Fruit fly (Drosophila melanogaster): Measurements from ENCODE around the gene CG11694.

The CG11694 gene

dm6 chr3R:8355579-8355978 is 43.6 kb upstream of the CG11694 start (continued):
- peak; percentile 51 for TF ChIP-seq Nf-YC (tag; optimal IDR thresholded peaks at IDR 0.05)
- peak; percentile 69; the same call in 2 of the 3 replicates for TF ChIP-seq sr (GFP tag; IDR thresholded peaks at IDR 0.05)
- peak; percentile 96 for TF ChIP-seq CG9817 (tag; optimal IDR thresholded peaks at IDR 0.05)
- TF ChIP-seq CG8089 (GFP tag; optimal IDR thresholded peaks at IDR 0.05): peak; percentile 89
- peak; percentile 95 for TF ChIP-seq CG12391 (tag; optimal IDR thresholded peaks at IDR 0.05)
- TF ChIP-seq Ets97D (GFP tag; optimal IDR thresholded peaks at IDR 0.05): peak; percentile 82
- peak; percentile 66 for TF ChIP-seq fd64A (GFP tag; optimal IDR thresholded peaks at IDR 0.05)
- TF ChIP-seq CG4707 (GFP tag; optimal IDR thresholded peaks at IDR 0.05): peak; percentile 79
- peak; percentile 88 for TF ChIP-seq sima (GFP tag; optimal IDR thresholded peaks at IDR 0.05)
- peak; percentile 92 for TF ChIP-seq CG4854 (GFP tag; optimal IDR thresholded peaks at IDR 0.05)
- no peak for TF ChIP-seq mld (GFP tag; IDR thresholded peaks at IDR 0.05; ENCODE audit: partially characterized antibody)
- no peak for TF ChIP-seq CG9797 (GFP tag; optimal IDR thresholded peaks at IDR 0.05)
- peak; percentile 63 for TF ChIP-seq MESR4 (GFP tag; optimal IDR thresholded peaks at IDR 0.05)
- peak; percentile 93 for TF ChIP-seq E2f1 (GFP tag; IDR thresholded peaks at IDR 0.05)
- TF ChIP-seq ERR (GFP tag; optimal IDR thresholded peaks at IDR 0.05): peak; percentile 92
- TF ChIP-seq grau (tag; optimal IDR thresholded peaks at IDR 0.05): peak; percentile 97
- TF ChIP-seq z (GFP tag; IDR thresholded peaks at IDR 0.05): no peak
- peak; percentile 95 for TF ChIP-seq Bteb2 (GFP tag; optimal IDR thresholded peaks at IDR 0.05)
- TF ChIP-seq CG10209 (GFP tag; optimal IDR thresholded peaks at IDR 0.05): peak; percentile 94
- peak; percentile 86 for TF ChIP-seq Sox100B (GFP tag; optimal IDR thresholded peaks at IDR 0.05)
- peak; percentile 90 for TF ChIP-seq Max (GFP tag; optimal IDR thresholded peaks at IDR 0.05)
- peak; percentile 93 for TF ChIP-seq fd3F (GFP tag; optimal IDR thresholded peaks at IDR 0.05)
- TF ChIP-seq pfk (GFP tag; optimal IDR thresholded peaks at IDR 0.05): no peak
- TF ChIP-seq CG9437 (GFP tag; optimal IDR thresholded peaks at IDR 0.05): peak; percentile 84
- TF ChIP-seq CG17361 (GFP tag; IDR thresholded peaks at IDR 0.05): peak; percentile 83
- peak; percentile 99 for TF ChIP-seq Meics (GFP tag; optimal IDR thresholded peaks at IDR 0.05)
- peak; percentile 97 for TF ChIP-seq gro (GFP tag; optimal IDR thresholded peaks at IDR 0.05)
- TF ChIP-seq CG8944 (GFP tag; optimal IDR thresholded peaks at IDR 0.05): peak; percentile 96
- peak; percentile 95 for TF ChIP-seq schlank (tag; optimal IDR thresholded peaks at IDR 0.05)
- TF ChIP-seq CG6765 (GFP tag; optimal IDR thresholded peaks at IDR 0.05): peak; percentile 93
- TF ChIP-seq Mes4 (GFP tag; optimal IDR thresholded peaks at IDR 0.05): peak; percentile 89
- TF ChIP-seq danr (GFP tag; IDR thresholded peaks at IDR 0.05): peak; percentile 81
- TF ChIP-seq br (optimal IDR thresholded peaks at IDR 0.05): no peak
- peak; percentile 81 for TF ChIP-seq wor (GFP tag; IDR thresholded peaks at IDR 0.05)
- TF ChIP-seq ind (GFP tag; optimal IDR thresholded peaks at IDR 0.05): peak; percentile 95
- TF ChIP-seq CG15073 (GFP tag; optimal IDR thresholded peaks at IDR 0.05): peak; percentile 53
- TF ChIP-seq CG2199 (GFP tag; IDR thresholded peaks at IDR 0.05): peak; percentile 84; the same call in 2 of the 3 replicates
- TF ChIP-seq CG31365 (tag; optimal IDR thresholded peaks at IDR 0.05): peak; percentile 82
- peak; percentile 82 for TF ChIP-seq CG5180 (GFP tag; optimal IDR thresholded peaks at IDR 0.05)
- peak; percentile 91 for TF ChIP-seq vfl (GFP tag; optimal IDR thresholded peaks at IDR 0.05)
- peak; percentile 82 for TF ChIP-seq sim (GFP tag; IDR thresholded peaks at IDR 0.05)
- peak; percentile 90 to 91 for TF ChIP-seq chif (GFP tag; optimal IDR thresholded peaks at IDR 0.05)
- peak; percentile 78 for TF ChIP-seq CG6254 (GFP tag; optimal IDR thresholded peaks at IDR 0.05)
- no peak for TF ChIP-seq bbx (GFP tag; IDR thresholded peaks at IDR 0.05; ENCODE audit: partially characterized antibody)
- peak; percentile 96 for TF ChIP-seq CG17359 (tag; optimal IDR thresholded peaks at IDR 0.05)
- TF ChIP-seq CG7357 (GFP tag; IDR thresholded peaks at IDR 0.05): peak; percentile 78; the same call in 2 of the 3 replicates
- peak; percentile 97 for TF ChIP-seq wdn (GFP tag; IDR thresholded peaks at IDR 0.05)
- peak; percentile 12 for TF ChIP-seq stwl (tag; optimal IDR thresholded peaks at IDR 0.05)
- TF ChIP-seq Chrac-16 (GFP tag; optimal IDR thresholded peaks at IDR 0.05): peak; percentile 95
- peak; percentile 94 for TF ChIP-seq CG12104 (GFP tag; optimal IDR thresholded peaks at IDR 0.05)
- peak; percentile 16 for TF ChIP-seq twi (tag; optimal IDR thresholded peaks at IDR 0.05)

All from whole organism, embryonic.